Worm (Caenorhabditis elegans): ENCODE data around the gene T14G12.11.

T14G12.11 gene

DNA sequence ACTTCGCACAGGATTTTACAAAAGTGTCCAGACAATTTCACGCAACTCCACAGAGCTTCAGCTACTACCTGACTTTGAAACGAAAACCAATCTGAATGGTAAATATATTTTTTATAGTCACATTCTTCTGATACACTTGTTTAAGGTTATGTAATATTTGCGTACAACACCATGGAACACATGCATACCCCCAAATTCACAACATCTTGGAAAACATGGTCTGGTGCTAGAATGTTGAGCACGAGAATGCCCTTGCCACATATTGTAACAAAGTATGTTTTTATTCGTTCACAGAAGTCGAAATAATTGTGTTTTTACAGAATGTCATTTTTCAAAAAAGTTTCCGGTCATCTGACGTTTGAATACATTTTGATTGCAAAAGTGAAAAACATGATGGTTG lies 46.5 kb downstream of the T14G12.11 start:
- TF ChIP-seq nhr-71 (tag; optimal IDR thresholded peaks at IDR 0.05), result no peak
- TF ChIP-seq egl-13 (tag; optimal IDR thresholded peaks at IDR 0.05), result no peak
- TF ChIP-seq sptf-1 (tag; optimal IDR thresholded peaks at IDR 0.05), result no peak
- TF ChIP-seq pax-3 (tag; optimal IDR thresholded peaks at IDR 0.05), result no peak
- no peak for TF ChIP-seq ceh-90 (tag; optimal IDR thresholded peaks at IDR 0.05)
- TF ChIP-seq mep-1 (tag; optimal IDR thresholded peaks at IDR 0.05), result no peak
- TF ChIP-seq ama-1 (optimal IDR thresholded peaks at IDR 0.05), result no peak
- TF ChIP-seq dsc-1 (tag; optimal IDR thresholded peaks at IDR 0.05), result no peak
- TF ChIP-seq unc-130 (tag; optimal IDR thresholded peaks at IDR 0.05), result no peak
- TF ChIP-seq lir-3 (tag; optimal IDR thresholded peaks at IDR 0.05; ENCODE audit: poor library complexity), result no peak
- no peak for TF ChIP-seq fkh-4 (tag; optimal IDR thresholded peaks at IDR 0.05; ENCODE audit: borderline replicate concordance)
- TF ChIP-seq zip-4 (GFP tag; optimal IDR thresholded peaks at IDR 0.05), result no peak
- TF ChIP-seq nhr-28 (tag; optimal IDR thresholded peaks at IDR 0.05), result no peak
- TF ChIP-seq blmp-1 (tag; optimal IDR thresholded peaks at IDR 0.05), result no peak
- no peak for TF ChIP-seq nhr-11 (tag; optimal IDR thresholded peaks at IDR 0.05)

DNA sequence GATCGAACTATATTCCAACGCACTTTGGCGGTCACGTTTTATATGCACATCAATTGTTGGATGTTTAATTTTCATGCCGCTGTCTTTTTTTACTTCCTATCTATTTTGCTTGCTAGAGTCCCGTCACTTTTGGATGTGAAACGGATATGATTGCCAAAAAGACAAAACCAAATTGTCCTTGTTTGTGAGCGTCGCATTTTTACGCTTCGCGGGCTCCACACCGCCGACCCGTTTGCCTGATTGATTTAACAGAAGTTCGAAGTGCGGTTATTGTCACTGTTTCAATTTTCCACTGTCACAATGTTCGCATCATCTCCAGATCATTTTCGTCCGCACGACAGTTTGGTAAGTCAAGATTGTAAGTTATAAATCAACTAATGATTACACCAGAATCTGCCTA lies 47.5 kb downstream of the T14G12.11 start, which contains the start of gene C01C4.2:
Gene C01C4.2 (plus strand): TSS at position 301 of the 400 bp plus-strand sequence.
- TF ChIP-seq nhr-90 (tag; optimal IDR thresholded peaks at IDR 0.05; ENCODE audit: poor library complexity) (no peak), nhr-85 (tag) (no peak), jun-1 (tag; optimal IDR thresholded peaks at IDR 0.05) (no peak)

DNA sequence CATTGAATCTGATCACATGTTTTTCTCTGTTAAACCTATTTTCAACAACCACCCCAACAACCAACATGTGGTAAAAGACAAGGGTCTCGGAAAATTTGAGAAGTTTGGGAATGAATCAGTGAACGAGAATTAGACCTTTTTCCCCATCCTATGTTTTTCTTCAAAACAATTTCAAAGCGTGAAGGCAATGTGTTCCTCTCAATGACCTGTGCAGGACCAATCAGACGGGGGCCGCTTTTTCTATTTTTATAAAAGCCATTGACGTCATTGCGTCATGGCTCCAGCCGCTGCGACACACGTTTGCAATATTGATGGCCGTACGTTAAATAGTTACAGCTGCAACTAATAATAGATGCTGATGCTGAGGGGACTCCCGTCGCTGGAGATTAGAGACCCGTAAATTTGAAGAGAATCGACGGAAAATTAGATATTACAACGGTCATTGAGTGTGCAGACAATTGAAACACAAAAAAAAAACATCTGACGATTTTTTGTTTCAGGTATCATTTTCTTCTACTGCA lies 50.7 kb downstream of the T14G12.11 start:
- TF ChIP-seq lin-14 (GFP tag; optimal IDR thresholded peaks at IDR 0.05) (peak; percentile 40), rnt-1 (tag; optimal IDR thresholded peaks at IDR 0.05) (peak; percentile 30), zip-4 (GFP tag; optimal IDR thresholded peaks at IDR 0.05) (no peak), dsc-1 (tag; optimal IDR thresholded peaks at IDR 0.05) (peak; percentile 99), fkh-4 (tag; optimal IDR thresholded peaks at IDR 0.05; ENCODE audit: borderline replicate concordance) (peak; percentile 95), nhr-71 (tag; optimal IDR thresholded peaks at IDR 0.05) (peak; percentile 59), nhr-85 (tag) (peak; percentile 34), F16B12.6 (tag; optimal IDR thresholded peaks at IDR 0.05) (no peak)

Data from whole organism, L1 larva.